Fruit fly (Drosophila melanogaster) whole organism, embryonic: ENCODE data around the gene CG34107.
A peak's percentile ranks its signal among the peaks of the same experiment; 100 is the strongest.

Experiments used
- Abd-B ChIP-seq: fragments of 200-800 bp; sonication (Bioruptor generic); optimal IDR thresholded peaks from 2 replicates; lab custom pipeline; 2018; ENCODE audit warnings: missing biosample characterization, mild to moderate bottlenecking, missing genetic modification characterization, moderate library complexity
- B-H2 ChIP-seq: fragments of 200-800 bp; sonication (Bioruptor generic); optimal IDR thresholded peaks from 2 replicates; lab custom pipeline; 2018; ENCODE audit warnings: missing biosample characterization, mild to moderate bottlenecking, missing genetic modification characterization
- BEAF-32 ChIP-seq: fragments of 200-800 bp; sonication (Bioruptor generic); optimal IDR thresholded peaks from 3 replicates; lab custom pipeline; 2017; ENCODE audit warnings: missing biosample characterization, missing genetic modification characterization, mild to moderate bottlenecking, moderate library complexity, missing genetic modification reagents
- C15 ChIP-seq: fragments of 200-800 bp; sonication (Bioruptor generic); IDR thresholded peaks from 3 replicates; pipeline ENCODE4 v1.3.6; 2022; ENCODE audit warnings: missing biosample characterization, missing genetic modification characterization
- CG1024 ChIP-seq: fragments of 200-800 bp; sonication (Bioruptor generic); IDR thresholded peaks from 2 replicates; pipeline ENCODE4 v1.3.6; 2022; ENCODE audit warnings: missing biosample characterization, missing genetic modification characterization
- CG10462 ChIP-seq: fragments of 200-800 bp; sonication (Bioruptor generic); optimal IDR thresholded peaks from 2 replicates; lab custom pipeline; 2016; ENCODE audit warnings: missing biosample characterization, missing genetic modification characterization
- CG11504 ChIP-seq: fragments of 200-800 bp; sonication (Bioruptor generic); optimal IDR thresholded peaks from 3 replicates; lab custom pipeline; 2019; ENCODE audit warnings: missing biosample characterization, mild to moderate bottlenecking, missing genetic modification characterization, moderate library complexity
- CG13424 ChIP-seq: fragments of 200-800 bp; sonication (Bioruptor generic); optimal IDR thresholded peaks from 2 replicates; lab custom pipeline; 2019; ENCODE audit warnings: missing biosample characterization, mild to moderate bottlenecking, missing genetic modification characterization, moderate library complexity
- CG13894 ChIP-seq: fragments of 200-800 bp; sonication (Bioruptor generic); optimal IDR thresholded peaks from 3 replicates; lab custom pipeline; 2018; ENCODE audit warnings: missing biosample characterization, mild to moderate bottlenecking, missing genetic modification characterization, moderate library complexity
- CG15073 ChIP-seq: fragments of 200-800 bp; sonication (Bioruptor generic); optimal IDR thresholded peaks from 2 replicates; lab custom pipeline; 2016; ENCODE audit warnings: missing biosample characterization, missing genetic modification characterization
- CG15269 ChIP-seq: fragments of 200-800 bp; sonication (Bioruptor generic); optimal IDR thresholded peaks from 2 replicates; lab custom pipeline; 2018; ENCODE audit warnings: missing biosample characterization, mild to moderate bottlenecking, missing genetic modification characterization, moderate library complexity
- CG1529 ChIP-seq: fragments of 200-800 bp; sonication (Bioruptor generic); optimal IDR thresholded peaks from 3 replicates; lab custom pipeline; 2018; ENCODE audit warnings: missing biosample characterization, missing genetic modification characterization
- CG16813 ChIP-seq: fragments of 200-800 bp; sonication (Bioruptor generic); IDR thresholded peaks from 3 replicates; pipeline ENCODE4 v1.3.6; 2022; ENCODE audit warnings: missing biosample characterization, missing genetic modification characterization; ENCODE audit not compliant: partially characterized antibody
- CG2712 ChIP-seq: fragments of 200-800 bp; optimal IDR thresholded peaks from 3 replicates; lab custom pipeline; 2019; ENCODE audit warnings: missing biosample characterization, mild to moderate bottlenecking, missing genetic modification characterization, moderate library complexity
- CG2875 ChIP-seq: fragments of 200-800 bp; sonication (Bioruptor generic); optimal IDR thresholded peaks from 2 replicates; lab custom pipeline; 2017; ENCODE audit warnings: missing biosample characterization, mild to moderate bottlenecking, missing genetic modification characterization, missing genetic modification reagents
- CG30020 ChIP-seq: fragments of 200-800 bp; optimal IDR thresholded peaks from 2 replicates; lab custom pipeline; 2019; ENCODE audit warnings: missing biosample characterization, mild to moderate bottlenecking, missing genetic modification characterization, moderate library complexity
- CG31224 ChIP-seq: fragments of 200-800 bp; sonication (Bioruptor generic); IDR thresholded peaks from 2 replicates; pipeline ENCODE4 v1.3.6; 2022; ENCODE audit warnings: missing biosample characterization, missing genetic modification characterization
- CG4424 ChIP-seq: fragments of 200-800 bp; sonication (Bioruptor generic); optimal IDR thresholded peaks from 3 replicates; lab custom pipeline; 2016; ENCODE audit warnings: missing biosample characterization, missing genetic modification characterization
- CG7786 ChIP-seq: fragments of 200-800 bp; sonication (Bioruptor generic); optimal IDR thresholded peaks from 2 replicates; lab custom pipeline; 2016; ENCODE audit warnings: missing biosample characterization, missing genetic modification characterization
- CTCF ChIP-seq: fragments of 200-800 bp; sonication (Bioruptor generic); optimal IDR thresholded peaks from 2 replicates; lab custom pipeline; 2017; ENCODE audit warnings: missing biosample characterization, mild to moderate bottlenecking, missing genetic modification characterization, moderate library complexity
- E2f1 ChIP-seq: fragments of 200-800 bp; sonication (Bioruptor generic); IDR thresholded peaks from 2 replicates; pipeline ENCODE4 v1.3.6; 2022; ENCODE audit warnings: missing biosample characterization, missing genetic modification characterization
- ERR ChIP-seq: fragments of 200-800 bp; sonication (Bioruptor generic); optimal IDR thresholded peaks from 2 replicates; lab custom pipeline; 2016; ENCODE audit warnings: missing biosample characterization, missing genetic modification characterization
- Elba2 ChIP-seq: fragments of 200-800 bp; sonication (Bioruptor generic); optimal IDR thresholded peaks from 3 replicates; lab custom pipeline; 2016; ENCODE audit warnings: missing biosample characterization, missing genetic modification characterization
- H15 ChIP-seq: fragments of 200-800 bp; sonication (Bioruptor generic); IDR thresholded peaks from 3 replicates; pipeline ENCODE4 v1.3.6; 2022; ENCODE audit warnings: missing biosample characterization, missing genetic modification characterization
- HLH54F ChIP-seq: fragments of 200-800 bp; sonication (Bioruptor generic); optimal IDR thresholded peaks from 3 replicates; lab custom pipeline; 2016; ENCODE audit warnings: missing biosample characterization, missing genetic modification characterization
- Hr78 ChIP-seq, 2 experiments: fragments of 200-800 bp in 1 of 2; fragments of >200 bp in 1 of 2; sonication (Bioruptor generic) in 1 of 2; optimal IDR thresholded peaks; 2 replicates each; lab custom pipeline; 2017 to 2019; ENCODE audit warnings: missing biosample characterization in 2 of 2, missing genetic modification characterization in 2 of 2, mild to moderate bottlenecking in 1 of 2, moderate library complexity in 1 of 2
- Lim3 ChIP-seq: fragments of 200-800 bp; sonication (Bioruptor generic); IDR thresholded peaks from 2 replicates; pipeline ENCODE4 v1.3.6; 2022; ENCODE audit warnings: missing biosample characterization, missing genetic modification characterization
- MESR4 ChIP-seq: fragments of 200-800 bp; sonication (Bioruptor generic); optimal IDR thresholded peaks from 2 replicates; lab custom pipeline; 2018; ENCODE audit warnings: missing biosample characterization, mild to moderate bottlenecking, missing genetic modification characterization, moderate library complexity
- Pdp1 ChIP-seq, 2 experiments: fragments of 200-800 bp; sonication (Bioruptor generic); optimal IDR thresholded peaks; 3 replicates each; lab custom pipeline; 2016; ENCODE audit warnings: missing biosample characterization in 2 of 2, missing genetic modification characterization in 2 of 2, mild to moderate bottlenecking in 1 of 2, moderate library complexity in 1 of 2
- Trl ChIP-seq, 3 experiments: fragments of >200 bp in 2 of 3; fragments of 200-800 bp in 1 of 3; sonication (Bioruptor generic) in 1 of 3; optimal IDR thresholded peaks; 2 replicates in 1 of 3; 3 replicates in 2 of 3; lab custom pipeline; 2016 to 2017; ENCODE audit warnings: missing biosample characterization in 1 of 3, missing genetic modification characterization in 1 of 3
- ab ChIP-seq: fragments of 200-800 bp; sonication (Bioruptor generic); optimal IDR thresholded peaks from 2 replicates; lab custom pipeline; 2016; ENCODE audit warnings: missing biosample characterization, missing genetic modification characterization
- ash1 ChIP-seq: fragments of 200-800 bp; sonication (Bioruptor generic); optimal IDR thresholded peaks from 2 replicates; lab custom pipeline; 2018; ENCODE audit warnings: missing biosample characterization, mild to moderate bottlenecking, missing genetic modification characterization
- br ChIP-seq: fragments of >200 bp; optimal IDR thresholded peaks from 2 replicates; lab custom pipeline; 2017
- cato ChIP-seq: fragments of 200-800 bp; sonication (Bioruptor generic); optimal IDR thresholded peaks from 2 replicates; lab custom pipeline; 2016; ENCODE audit warnings: missing biosample characterization, missing genetic modification characterization, borderline replicate concordance
- chif ChIP-seq, 2 experiments: fragments of 200-800 bp; sonication (Bioruptor generic); optimal IDR thresholded peaks; 3 replicates each; lab custom pipeline; 2016; ENCODE audit warnings: missing biosample characterization in 2 of 2, missing genetic modification characterization in 2 of 2
- corto ChIP-seq: fragments of 200-800 bp; sonication (Bioruptor generic); optimal IDR thresholded peaks from 2 replicates; lab custom pipeline; 2016; ENCODE audit warnings: missing biosample characterization, mild to moderate bottlenecking, missing genetic modification characterization, moderate library complexity
- cwo ChIP-seq: fragments of 200-800 bp; sonication (Bioruptor generic); optimal IDR thresholded peaks from 3 replicates; lab custom pipeline; 2017; ENCODE audit warnings: missing biosample characterization, missing genetic modification characterization, mild to moderate bottlenecking, moderate library complexity, missing genetic modification reagents
- dmrt99B ChIP-seq: fragments of 200-800 bp; sonication (Bioruptor generic); optimal IDR thresholded peaks from 2 replicates; lab custom pipeline; 2018; ENCODE audit warnings: missing biosample characterization, mild to moderate bottlenecking, missing genetic modification characterization, moderate library complexity
- emc ChIP-seq: fragments of 200-800 bp; sonication (Bioruptor generic); optimal IDR thresholded peaks from 2 replicates; lab custom pipeline; 2016; ENCODE audit warnings: missing biosample characterization, missing genetic modification characterization
- fru ChIP-seq: fragments of >200 bp; optimal IDR thresholded peaks from 2 replicates; lab custom pipeline; 2017
- gcm ChIP-seq: fragments of 200-800 bp; sonication (Bioruptor generic); optimal IDR thresholded peaks from 2 replicates; lab custom pipeline; 2019; ENCODE audit warnings: missing biosample characterization, mild to moderate bottlenecking, missing genetic modification characterization, moderate library complexity
- gcm2 ChIP-seq: fragments of 200-800 bp; sonication (Bioruptor generic); optimal IDR thresholded peaks from 2 replicates; lab custom pipeline; 2016; ENCODE audit warnings: missing biosample characterization, missing genetic modification characterization
- gem ChIP-seq: fragments of 200-800 bp; sonication (Bioruptor generic); optimal IDR thresholded peaks from 2 replicates; lab custom pipeline; 2019; ENCODE audit warnings: missing biosample characterization, mild to moderate bottlenecking, missing genetic modification characterization, moderate library complexity
- grn ChIP-seq: fragments of 200-800 bp; sonication (Bioruptor generic); optimal IDR thresholded peaks from 3 replicates; lab custom pipeline; 2017; ENCODE audit warnings: missing biosample characterization, missing genetic modification characterization
- jumu ChIP-seq: fragments of 200-800 bp; sonication (Bioruptor generic); optimal IDR thresholded peaks from 3 replicates; lab custom pipeline; 2016; ENCODE audit warnings: missing biosample characterization, missing genetic modification characterization
- row ChIP-seq: fragments of 200-800 bp; sonication (Bioruptor generic); IDR thresholded peaks from 3 replicates; pipeline ENCODE4 v1.3.6; 2022; ENCODE audit warnings: missing biosample characterization, missing genetic modification characterization
- run ChIP-seq: fragments of 200-800 bp; sonication (Bioruptor generic); optimal IDR thresholded peaks from 3 replicates; lab custom pipeline; 2018; ENCODE audit warnings: missing biosample characterization, mild to moderate bottlenecking, missing genetic modification characterization
- scrt ChIP-seq: fragments of 200-800 bp; sonication (Bioruptor generic); optimal IDR thresholded peaks from 2 replicates; lab custom pipeline; 2018; ENCODE audit warnings: missing biosample characterization, mild to moderate bottlenecking, missing genetic modification characterization, moderate library complexity
- sima ChIP-seq: fragments of 200-800 bp; sonication (Bioruptor generic); optimal IDR thresholded peaks from 2 replicates; lab custom pipeline; 2016; ENCODE audit warnings: missing biosample characterization, missing genetic modification characterization
- sob ChIP-seq: fragments of 200-800 bp; sonication (Bioruptor generic); IDR thresholded peaks from 2 replicates; pipeline ENCODE4 v1.3.6; 2022; ENCODE audit warnings: missing biosample characterization, missing genetic modification characterization
- vfl ChIP-seq: fragments of 200-800 bp; sonication (Bioruptor generic); optimal IDR thresholded peaks from 2 replicates; lab custom pipeline; 2016; ENCODE audit warnings: missing biosample characterization, missing genetic modification characterization
- wor ChIP-seq: fragments of 200-800 bp; sonication (Bioruptor generic); IDR thresholded peaks from 2 replicates; pipeline ENCODE4 v1.3.6; 2022; ENCODE audit warnings: missing biosample characterization, missing genetic modification characterization

Gene CG34107

dm6 chr3R:10203554-10203953, 21.2 kb upstream of the CG34107 start (continued):
- no peak for TF ChIP-seq gcm2
- TF ChIP-seq ash1 (GFP tag; lab: Kevin White, UChicago): no peak
- TF ChIP-seq cwo (GFP tag; lab: Kevin White, UChicago): no peak
- no peak for TF ChIP-seq C15 (GFP tag; lab: Robert Waterston, UW)
- TF ChIP-seq vfl (GFP tag; lab: Kevin White, UChicago): no peak
- no peak for TF ChIP-seq corto (GFP tag; lab: Kevin White, UChicago)
- no peak for TF ChIP-seq CG30020 (tag; lab: Kevin White, UChicago)
- TF ChIP-seq fru (lab: Kevin White, UChicago): no peak
- peak; percentile 37 to 60 for TF ChIP-seq chif (GFP tag; optimal IDR thresholded peaks at IDR 0.05; lab: Kevin White, UChicago)
- no peak for TF ChIP-seq Trl (optimal IDR thresholded peaks at IDR 0.05; lab: Kevin White, UChicago)
- TF ChIP-seq Trl (GFP tag; optimal IDR thresholded peaks at IDR 0.05; lab: Kevin White, UChicago): no peak
- TF ChIP-seq gem: peak; percentile 27
- no peak for TF ChIP-seq scrt (GFP tag; lab: Kevin White, UChicago)
- no peak for TF ChIP-seq br
- TF ChIP-seq CG4424: peak; percentile 61
- peak; percentile 44 for TF ChIP-seq CG2875 (GFP tag; lab: Kevin White, UChicago)
- TF ChIP-seq CG15073 (GFP tag; lab: Kevin White, UChicago): no peak
- TF ChIP-seq sob (GFP tag; lab: Robert Waterston, UW): peak; percentile 20; the same call in 1 of the 2 replicates
- no peak for TF ChIP-seq run (tag; lab: Kevin White, UChicago)
- TF ChIP-seq CG16813 (GFP tag; lab: Robert Waterston, UW): no peak
- TF ChIP-seq jumu: no peak
- TF ChIP-seq gcm (GFP tag; lab: Kevin White, UChicago): peak; percentile 23
- TF ChIP-seq CG11504 (tag; lab: Kevin White, UChicago): peak; percentile 40
- TF ChIP-seq Abd-B (GFP tag; lab: Kevin White, UChicago): no peak
- no peak for TF ChIP-seq row
- no peak for TF ChIP-seq CG13894
- no peak for TF ChIP-seq BEAF-32
- TF ChIP-seq CG1529 (GFP tag; lab: Kevin White, UChicago): peak; percentile 6
- no peak for TF ChIP-seq Lim3 (GFP tag; lab: Robert Waterston, UW)
- no peak for TF ChIP-seq E2f1 (GFP tag; lab: Robert Waterston, UW)
- TF ChIP-seq sima (GFP tag; lab: Kevin White, UChicago): no peak
- no peak for TF ChIP-seq MESR4 (GFP tag; lab: Kevin White, UChicago)
- no peak for TF ChIP-seq wor (GFP tag; lab: Robert Waterston, UW)
- no peak for TF ChIP-seq ERR (GFP tag; lab: Kevin White, UChicago)
- no peak for TF ChIP-seq emc (GFP tag; lab: Kevin White, UChicago)
- TF ChIP-seq CTCF: peak; percentile 95
- TF ChIP-seq dmrt99B (tag; lab: Kevin White, UChicago): no peak
- TF ChIP-seq CG10462: no peak
- TF ChIP-seq CG31224 (GFP tag; lab: Robert Waterston, UW): no peak
- TF ChIP-seq H15 (GFP tag; lab: Robert Waterston, UW): no peak
- TF ChIP-seq Hr78 (GFP tag; optimal IDR thresholded peaks at IDR 0.05; lab: Kevin White, UChicago): no peak
- no peak for TF ChIP-seq CG7786 (GFP tag; lab: Kevin White, UChicago)
- TF ChIP-seq cato (GFP tag; lab: Kevin White, UChicago): no peak
- peak in 1 of 2 experiments; percentile 34 for TF ChIP-seq Pdp1 (GFP tag; optimal IDR thresholded peaks at IDR 0.05; lab: Kevin White, UChicago)
- peak; percentile 13 for TF ChIP-seq CG15269 (tag; lab: Kevin White, UChicago)
- TF ChIP-seq CG13424 (tag; lab: Kevin White, UChicago): peak; percentile 29
- TF ChIP-seq CG2712 (tag; lab: Kevin White, UChicago): peak; percentile 44
- TF ChIP-seq ab: no peak
- TF ChIP-seq Elba2 (GFP tag; lab: Kevin White, UChicago): no peak
- TF ChIP-seq CG1024 (GFP tag; lab: Robert Waterston, UW): no peak
- TF ChIP-seq B-H2 (GFP tag; lab: Kevin White, UChicago): no peak
- TF ChIP-seq grn (GFP tag; lab: Kevin White, UChicago): no peak
- no peak for TF ChIP-seq HLH54F (GFP tag; lab: Kevin White, UChicago)
